Worm (Caenorhabditis elegans) whole organism, midembryonic: ENCODE results near the gene lsm-5.

Source experiments
- T22C8.4 ChIP-seq: fragments of 200-800 bp; sonication (Bioruptor generic); IDR thresholded peaks from 2 replicates; pipeline ENCODE4 v1.3.6; 2022; ENCODE audit warnings: missing genetic modification characterization, missing compliant biosample characterization
- cog-1 ChIP-seq: sonication (generic microtip); optimal IDR thresholded peaks from 2 replicates; lab custom pipeline; 2016; ENCODE audit warnings: missing genetic modification characterization, missing compliant biosample characterization
- med-1 ChIP-seq: sonication (generic microtip); optimal IDR thresholded peaks from 2 replicates; lab custom pipeline; 2017; ENCODE audit warnings: missing genetic modification characterization, mild to moderate bottlenecking, missing compliant biosample characterization, antibody characterized with exemption, missing genetic modification reagents; ENCODE audit not compliant: insufficient read depth
- ztf-29 ChIP-seq: fragments of 200-800 bp; sonication (Bioruptor generic); IDR thresholded peaks from 2 replicates; pipeline ENCODE4 v1.3.6; 2022; ENCODE audit warnings: missing genetic modification reagents, missing genetic modification characterization, missing compliant biosample characterization

DNA sequence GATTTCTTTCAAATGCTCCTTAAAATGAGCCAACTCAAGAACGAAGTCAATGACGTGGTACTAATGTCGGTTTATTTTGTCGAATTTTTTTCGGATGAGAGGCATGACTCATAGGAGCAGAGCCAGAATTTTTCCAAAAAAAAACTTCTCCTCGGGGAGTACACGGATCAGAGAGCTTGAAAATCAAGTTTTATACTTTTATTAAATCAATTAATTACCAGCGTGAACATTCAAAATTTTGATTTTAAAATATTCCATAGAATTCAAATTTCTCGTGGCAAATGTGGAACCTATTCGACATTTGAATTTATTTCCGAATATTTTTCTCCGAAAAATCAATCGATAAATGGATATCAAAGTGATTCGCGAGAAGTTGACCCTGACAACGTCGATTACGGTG is 33.9 kb upstream of the lsm-5 start, which contains the start of gene F21A3.4:
- TF ChIP-seq med-1 (GFP tag; lab: Kevin White, UChicago): no peak
- TF ChIP-seq ztf-29 (GFP tag; lab: Robert Waterston, UW): no peak
- no peak for TF ChIP-seq T22C8.4
- no peak for TF ChIP-seq cog-1
